Fruit fly (Drosophila melanogaster) whole organism, prepupa: ENCODE measurements around the gene CG5639.

ENCODE experiments used
- CG10631 ChIP-seq: fragments of 200-800 bp; sonication (Bioruptor generic); optimal IDR thresholded peaks from 2 replicates; lab custom pipeline; 2016; ENCODE audit warnings: missing biosample characterization, missing genetic modification characterization
- CG10669 ChIP-seq: fragments of 200-800 bp; sonication (Bioruptor generic); optimal IDR thresholded peaks from 3 replicates; lab custom pipeline; 2018; ENCODE audit warnings: missing biosample characterization, mild to moderate bottlenecking, missing genetic modification characterization, moderate library complexity
- CG11294 ChIP-seq: fragments of 200-800 bp; sonication (Bioruptor generic); IDR thresholded peaks from 2 replicates; pipeline ENCODE4 v1.3.6; 2022; ENCODE audit warnings: missing biosample characterization, missing genetic modification characterization
- CG11762 ChIP-seq: fragments of 200-800 bp; sonication (Bioruptor generic); optimal IDR thresholded peaks from 3 replicates; lab custom pipeline; 2016; ENCODE audit warnings: missing biosample characterization, missing genetic modification characterization; ENCODE audit not compliant: insufficient read depth
- CG11902 ChIP-seq: fragments of 200-800 bp; sonication (Bioruptor generic); optimal IDR thresholded peaks from 3 replicates; lab custom pipeline; 2016; ENCODE audit warnings: missing biosample characterization, missing genetic modification characterization
- CG1621 ChIP-seq: fragments of 200-800 bp; sonication (Bioruptor generic); optimal IDR thresholded peaks from 3 replicates; lab custom pipeline; 2018; ENCODE audit warnings: missing biosample characterization, mild to moderate bottlenecking, missing genetic modification characterization
- CG3032 ChIP-seq: fragments of 200-800 bp; optimal IDR thresholded peaks from 2 replicates; lab custom pipeline; 2019; ENCODE audit warnings: missing biosample characterization, mild to moderate bottlenecking, missing genetic modification characterization, moderate library complexity
- CG31627 ChIP-seq: fragments of 200-800 bp; sonication (Bioruptor generic); optimal IDR thresholded peaks from 3 replicates; lab custom pipeline; 2016; ENCODE audit warnings: missing biosample characterization, missing genetic modification characterization
- CG34406 ChIP-seq: fragments of 200-800 bp; sonication (Bioruptor generic); optimal IDR thresholded peaks from 3 replicates; lab custom pipeline; 2016; ENCODE audit warnings: missing biosample characterization, missing genetic modification characterization
- CG3919 ChIP-seq: fragments of 200-800 bp; sonication (Bioruptor generic); optimal IDR thresholded peaks from 3 replicates; lab custom pipeline; 2016; ENCODE audit warnings: missing biosample characterization, missing genetic modification characterization
- CG4318 ChIP-seq: fragments of 200-800 bp; sonication (Bioruptor generic); optimal IDR thresholded peaks from 3 replicates; lab custom pipeline; 2017; ENCODE audit warnings: missing biosample characterization, mild to moderate bottlenecking, missing genetic modification characterization
- CG6276 ChIP-seq: fragments of 200-800 bp; sonication (Bioruptor generic); optimal IDR thresholded peaks from 2 replicates; lab custom pipeline; 2017; ENCODE audit warnings: missing biosample characterization, mild to moderate bottlenecking, missing genetic modification characterization
- CG6792 ChIP-seq: fragments of 200-800 bp; sonication (Bioruptor generic); optimal IDR thresholded peaks from 3 replicates; lab custom pipeline; 2016; ENCODE audit warnings: missing biosample characterization, missing genetic modification characterization
- CG6854 ChIP-seq: fragments of 200-800 bp; sonication (Bioruptor generic); optimal IDR thresholded peaks from 2 replicates; lab custom pipeline; 2017; ENCODE audit warnings: missing biosample characterization, mild to moderate bottlenecking, missing genetic modification characterization
- CG7368 ChIP-seq: fragments of 200-800 bp; sonication (Bioruptor generic); optimal IDR thresholded peaks from 3 replicates; lab custom pipeline; 2016; ENCODE audit warnings: missing biosample characterization, missing genetic modification characterization
- CG8119 ChIP-seq: fragments of 200-800 bp; sonication (Bioruptor generic); IDR thresholded peaks from 3 replicates; pipeline ENCODE4 v1.3.6; 2022; ENCODE audit warnings: missing biosample characterization, missing genetic modification characterization
- CG8319 ChIP-seq: fragments of 200-800 bp; sonication (Bioruptor generic); optimal IDR thresholded peaks from 3 replicates; lab custom pipeline; 2016; ENCODE audit warnings: missing biosample characterization, missing genetic modification characterization
- CG8632 ChIP-seq: fragments of 200-800 bp; sonication (Bioruptor generic); optimal IDR thresholded peaks from 3 replicates; lab custom pipeline; 2016; ENCODE audit warnings: missing biosample characterization, missing genetic modification characterization
- Eip75B ChIP-seq: fragments of 200-800 bp; sonication (Bioruptor generic); optimal IDR thresholded peaks from 3 replicates; lab custom pipeline; 2016; ENCODE audit warnings: missing biosample characterization, missing genetic modification characterization
- Eip78C ChIP-seq: fragments of 200-800 bp; sonication (Bioruptor generic); peaks from one replicate; lab custom pipeline; 2016; ENCODE audit warnings: missing biosample characterization, missing genetic modification characterization
- Ets21C ChIP-seq: fragments of 200-800 bp; sonication (Bioruptor generic); optimal IDR thresholded peaks from 3 replicates; lab custom pipeline; 2016; ENCODE audit warnings: missing biosample characterization, missing genetic modification characterization
- Ets96B ChIP-seq: fragments of 200-800 bp; optimal IDR thresholded peaks from 2 replicates; lab custom pipeline; 2019; ENCODE audit warnings: missing biosample characterization, mild to moderate bottlenecking, missing genetic modification characterization, moderate library complexity
- Hr39 ChIP-seq: fragments of 200-800 bp; sonication (Bioruptor generic); optimal IDR thresholded peaks from 2 replicates; lab custom pipeline; 2016; ENCODE audit warnings: missing biosample characterization, missing genetic modification characterization
- Hr4 ChIP-seq: fragments of 200-800 bp; sonication (Bioruptor generic); optimal IDR thresholded peaks from 3 replicates; lab custom pipeline; 2016; ENCODE audit warnings: missing biosample characterization, missing genetic modification characterization
- Lpt ChIP-seq: fragments of 200-800 bp; sonication (Bioruptor generic); optimal IDR thresholded peaks from 3 replicates; lab custom pipeline; 2016; ENCODE audit warnings: missing biosample characterization, missing genetic modification characterization
- Met ChIP-seq: fragments of 200-800 bp; sonication (Bioruptor generic); optimal IDR thresholded peaks from 3 replicates; lab custom pipeline; 2016; ENCODE audit warnings: missing biosample characterization, missing genetic modification characterization
- OdsH ChIP-seq: fragments of 200-800 bp; sonication (Bioruptor generic); optimal IDR thresholded peaks from 3 replicates; lab custom pipeline; 2016; ENCODE audit warnings: missing biosample characterization, missing genetic modification characterization
- Smox ChIP-seq: fragments of 200-800 bp; sonication (Bioruptor generic); optimal IDR thresholded peaks from 3 replicates; lab custom pipeline; 2016; ENCODE audit warnings: missing biosample characterization, missing genetic modification characterization
- Sox102F ChIP-seq: fragments of 200-800 bp; sonication (Bioruptor generic); optimal IDR thresholded peaks from 2 replicates; lab custom pipeline; 2016; ENCODE audit warnings: missing biosample characterization, mild to moderate bottlenecking, missing genetic modification characterization
- Sox14 ChIP-seq: fragments of 200-800 bp; sonication (Bioruptor generic); optimal IDR thresholded peaks from 3 replicates; lab custom pipeline; 2016; ENCODE audit warnings: missing biosample characterization, missing genetic modification characterization
- Sox15 ChIP-seq: fragments of 200-800 bp; sonication (Bioruptor generic); optimal IDR thresholded peaks from 3 replicates; lab custom pipeline; 2016; ENCODE audit warnings: missing biosample characterization, missing genetic modification characterization
- achi ChIP-seq: fragments of 200-800 bp; sonication (Bioruptor generic); optimal IDR thresholded peaks from 3 replicates; lab custom pipeline; 2016; ENCODE audit warnings: missing biosample characterization, missing genetic modification characterization
- acj6 ChIP-seq: fragments of 200-800 bp; sonication (Bioruptor generic); optimal IDR thresholded peaks from 3 replicates; lab custom pipeline; 2016; ENCODE audit warnings: missing biosample characterization, missing genetic modification characterization
- cyc ChIP-seq: fragments of 200-800 bp; sonication (Bioruptor generic); optimal IDR thresholded peaks from 3 replicates; lab custom pipeline; 2016; ENCODE audit warnings: missing biosample characterization, missing genetic modification characterization
- dsx ChIP-seq: fragments of 200-800 bp; optimal IDR thresholded peaks from 3 replicates; lab custom pipeline; 2019; ENCODE audit warnings: missing biosample characterization, mild to moderate bottlenecking, missing genetic modification characterization, moderate library complexity; ENCODE audit not compliant: poor library complexity, severe bottlenecking
- eg ChIP-seq: fragments of 200-800 bp; sonication (Bioruptor generic); IDR thresholded peaks from 3 replicates; pipeline ENCODE4 v1.3.6; 2022; ENCODE audit warnings: missing biosample characterization, missing genetic modification characterization
- esn ChIP-seq: fragments of 200-800 bp; sonication (Bioruptor generic); optimal IDR thresholded peaks from 2 replicates; lab custom pipeline; 2016; ENCODE audit warnings: missing biosample characterization, mild to moderate bottlenecking, missing genetic modification characterization, moderate library complexity
- fd85E ChIP-seq: fragments of 200-800 bp; sonication (Bioruptor generic); optimal IDR thresholded peaks from 3 replicates; lab custom pipeline; 2016; ENCODE audit warnings: missing biosample characterization, missing genetic modification characterization
- lz ChIP-seq: fragments of 200-800 bp; sonication (Bioruptor generic); optimal IDR thresholded peaks from 3 replicates; lab custom pipeline; 2016; ENCODE audit warnings: missing biosample characterization, missing genetic modification characterization
- net ChIP-seq: fragments of 200-800 bp; sonication (Bioruptor generic); optimal IDR thresholded peaks from 3 replicates; lab custom pipeline; 2016; ENCODE audit warnings: missing biosample characterization, missing genetic modification characterization
- pdm3 ChIP-seq: fragments of 200-800 bp; sonication (Bioruptor generic); optimal IDR thresholded peaks from 3 replicates; lab custom pipeline; 2016; ENCODE audit warnings: missing biosample characterization, missing genetic modification characterization
- salr ChIP-seq, 2 experiments: fragments of 200-800 bp; sonication (Bioruptor generic); optimal IDR thresholded peaks; 3 replicates each; lab custom pipeline; 2016 to 2018; ENCODE audit warnings: missing biosample characterization in 2 of 2, missing genetic modification characterization in 2 of 2, mild to moderate bottlenecking in 1 of 2
- spab ChIP-seq: fragments of 200-800 bp; sonication (Bioruptor generic); optimal IDR thresholded peaks from 2 replicates; lab custom pipeline; 2017; ENCODE audit warnings: missing biosample characterization, mild to moderate bottlenecking, missing genetic modification characterization, missing genetic modification reagents
- svp ChIP-seq: fragments of 200-800 bp; sonication (Bioruptor generic); peaks from one replicate; lab custom pipeline; 2016; ENCODE audit warnings: missing biosample characterization, missing genetic modification characterization
- topi ChIP-seq: fragments of 200-800 bp; sonication (Bioruptor generic); optimal IDR thresholded peaks from 3 replicates; lab custom pipeline; 2016; ENCODE audit warnings: missing biosample characterization, missing genetic modification characterization

Gene CG5639

dm6 chr3R:27593174-27593573 lies 2.8 kb downstream of the CG5639 start (continued):
- no peak for TF ChIP-seq CG8319 (GFP tag; lab: Kevin White, UChicago)
- peak; percentile 33 for TF ChIP-seq pdm3 (GFP tag; lab: Kevin White, UChicago)
- no peak for TF ChIP-seq CG1621 (tag; lab: Kevin White, UChicago)
- TF ChIP-seq CG4318, result no peak
- no peak for TF ChIP-seq CG8632 (GFP tag; lab: Kevin White, UChicago)
- TF ChIP-seq salr (GFP tag; optimal IDR thresholded peaks at IDR 0.05; lab: Kevin White, UChicago), result no peak
- TF ChIP-seq Eip78C (GFP tag; lab: Kevin White, UChicago), result no peak

- TF ChIP-seq CG6276 (GFP tag; lab: Kevin White, UChicago), result no peak
- no peak for TF ChIP-seq CG8319 (GFP tag; lab: Kevin White, UChicago)
- TF ChIP-seq svp (GFP tag; lab: Kevin White, UChicago), result no peak
- no peak for TF ChIP-seq Ets96B
- no peak for TF ChIP-seq acj6
- no peak for TF ChIP-seq CG31627
- TF ChIP-seq CG34406 (GFP tag; lab: Kevin White, UChicago), result no peak
- no peak for TF ChIP-seq Hr4 (GFP tag; lab: Kevin White, UChicago)
- TF ChIP-seq CG10631, result no peak
- TF ChIP-seq CG11902, result no peak
- no peak for TF ChIP-seq cyc (GFP tag; lab: Kevin White, UChicago)
- TF ChIP-seq CG10669 (GFP tag; lab: Kevin White, UChicago), result no peak
- TF ChIP-seq Sox15 (GFP tag; lab: Kevin White, UChicago), result no peak
- no peak for TF ChIP-seq salr (GFP tag; optimal IDR thresholded peaks at IDR 0.05; lab: Kevin White, UChicago)
- no peak for TF ChIP-seq eg (GFP tag; lab: Robert Waterston, UW)
- TF ChIP-seq fd85E (GFP tag; lab: Kevin White, UChicago), result no peak
- TF ChIP-seq CG11762 (GFP tag; lab: Kevin White, UChicago), result no peak
Observed at dm6 chr3R:27582634-27583181, 13.2 kb downstream of the CG5639 start, which contains the start of gene pins. Gene pins (plus strand): TSS chr3R:27582840.

- peak; percentile 65 for TF ChIP-seq Ets21C
- peak; percentile 60 for TF ChIP-seq Met (GFP tag; lab: Kevin White, UChicago)
- peak; percentile 66 for TF ChIP-seq pdm3 (GFP tag; lab: Kevin White, UChicago)
- TF ChIP-seq salr (GFP tag; optimal IDR thresholded peaks at IDR 0.05; lab: Kevin White, UChicago), result peak in 1 of 2 experiments; percentile 29
- no peak for TF ChIP-seq Lpt (GFP tag; lab: Kevin White, UChicago)
- peak; percentile 71 for TF ChIP-seq esn (GFP tag; lab: Kevin White, UChicago)
- no peak for TF ChIP-seq CG11294
- TF ChIP-seq dsx (GFP tag; lab: Kevin White, UChicago), result no peak
- no peak for TF ChIP-seq achi (GFP tag; lab: Kevin White, UChicago)
- TF ChIP-seq CG31627, result peak; percentile 74
- TF ChIP-seq CG3919, result peak; percentile 72
- TF ChIP-seq CG3032 (tag; lab: Kevin White, UChicago), result peak; percentile 29
- peak; percentile 52 for TF ChIP-seq net
- no peak for TF ChIP-seq Sox15 (GFP tag; lab: Kevin White, UChicago)
- peak; percentile 53 for TF ChIP-seq svp (GFP tag; lab: Kevin White, UChicago)
- TF ChIP-seq topi (GFP tag; lab: Kevin White, UChicago), result peak; percentile 51
- TF ChIP-seq Ets96B, result no peak
- TF ChIP-seq CG4318, result no peak
- TF ChIP-seq CG6854 (GFP tag; lab: Kevin White, UChicago), result peak; percentile 33
- no peak for TF ChIP-seq spab (GFP tag; lab: Kevin White, UChicago)
- peak; percentile 73 for TF ChIP-seq Sox14 (GFP tag; lab: Kevin White, UChicago)
- TF ChIP-seq CG8319 (GFP tag; lab: Kevin White, UChicago), result no peak
- peak; percentile 68 for TF ChIP-seq cyc (GFP tag; lab: Kevin White, UChicago)
- TF ChIP-seq Sox102F, result peak; percentile 56
- peak; percentile 19 for TF ChIP-seq CG11902
- TF ChIP-seq Smox, result peak; percentile 35
- TF ChIP-seq CG6792, result peak; percentile 33
- TF ChIP-seq CG8119 (GFP tag; lab: Robert Waterston, UW), result no peak
- TF ChIP-seq CG34406 (GFP tag; lab: Kevin White, UChicago), result peak; percentile 31
- peak; percentile 70 for TF ChIP-seq Hr39 (GFP tag; lab: Kevin White, UChicago)
- TF ChIP-seq CG7368 (GFP tag; lab: Kevin White, UChicago), result peak; percentile 48
- TF ChIP-seq lz (GFP tag; lab: Kevin White, UChicago), result peak; percentile 71
- TF ChIP-seq OdsH (GFP tag; lab: Kevin White, UChicago), result no peak
- TF ChIP-seq eg (GFP tag; lab: Robert Waterston, UW), result no peak
- peak; percentile 9 for TF ChIP-seq CG11762 (GFP tag; lab: Kevin White, UChicago)
- TF ChIP-seq Eip78C (GFP tag; lab: Kevin White, UChicago), result peak; percentile 73
- no peak for TF ChIP-seq Eip75B
Observed at dm6 chr3R:27581890-27582487, 13.9 kb downstream of the CG5639 start, which contains the start of gene wdb. Gene wdb (minus strand): TSS chr3R:27582241.
